Worm (Caenorhabditis elegans) whole organism, young adult: ENCODE measurements around the gene T14B4.8.

ENCODE experiments used
- B0261.1 ChIP-seq: sonication (generic microtip); optimal IDR thresholded peaks from 2 replicates; lab custom pipeline; 2016; ENCODE audit warnings: mild to moderate bottlenecking, missing genetic modification characterization, moderate library complexity, missing compliant biosample characterization
- D2030.7 ChIP-seq: fragments of 200-800 bp; sonication (Bioruptor generic); IDR thresholded peaks from 2 replicates; pipeline ENCODE4 v1.3.6; 2022; ENCODE audit warnings: missing genetic modification reagents, missing genetic modification characterization, missing compliant biosample characterization
- F10E7.11 ChIP-seq: sonication (generic microtip); optimal IDR thresholded peaks from 2 replicates; lab custom pipeline; 2017; ENCODE audit warnings: mild to moderate bottlenecking, missing genetic modification characterization, moderate library complexity, missing compliant biosample characterization
- F23B12.7 ChIP-seq: sonication (generic microtip); optimal IDR thresholded peaks from 2 replicates; lab custom pipeline; 2017; ENCODE audit warnings: missing genetic modification characterization, mild to moderate bottlenecking, missing compliant biosample characterization, antibody characterized with exemption, moderate library complexity; ENCODE audit not compliant: insufficient read depth
- F33H1.4 ChIP-seq: fragments of 200-800 bp; sonication (Bioruptor generic); IDR thresholded peaks from 2 replicates; pipeline ENCODE4 v1.3.6; 2022; ENCODE audit warnings: missing genetic modification reagents, missing genetic modification characterization, missing compliant biosample characterization
- F39B2.1 ChIP-seq: fragments of 200-800 bp; sonication (Bioruptor generic); IDR thresholded peaks from 2 replicates; pipeline ENCODE4 v1.3.6; 2022; ENCODE audit warnings: missing genetic modification reagents, missing genetic modification characterization, missing compliant biosample characterization
- K12H6.12 ChIP-seq: fragments of 200-800 bp; sonication (Bioruptor generic); optimal IDR thresholded peaks from 2 replicates; lab custom pipeline; 2018; ENCODE audit warnings: mild to moderate bottlenecking, missing genetic modification characterization, missing compliant biosample characterization
- T07F8.4 ChIP-seq: sonication (generic microtip); optimal IDR thresholded peaks from 2 replicates; lab custom pipeline; 2016; ENCODE audit warnings: mild to moderate bottlenecking, missing genetic modification characterization, moderate library complexity, missing compliant biosample characterization
- Y53G8AR.9 ChIP-seq: fragments of 200-800 bp; sonication (Bioruptor generic); conservative IDR thresholded peaks from 2 replicates; pipeline ENCODE4 v1.3.6; 2022; ENCODE audit warnings: missing genetic modification reagents, missing genetic modification characterization, missing compliant biosample characterization
- ZK185.1 ChIP-seq: sonication (generic microtip); optimal IDR thresholded peaks from 2 replicates; lab custom pipeline; 2016; ENCODE audit warnings: mild to moderate bottlenecking, missing genetic modification characterization, missing compliant biosample characterization; ENCODE audit not compliant: poor library complexity, severe bottlenecking
- ama-1 ChIP-seq, 3 experiments: fragments of 150-350 bp in 1 of 3; sonication (generic microtip) in 2 of 3; optimal IDR thresholded peaks; 2 replicates each; lab custom pipeline; 2014 to 2018; ENCODE audit warnings: missing biosample characterization in 2 of 3, missing genetic modification characterization in 2 of 3, missing genetic modification reagents in 2 of 3
- attf-5 ChIP-seq: fragments of 200-800 bp; sonication (Bioruptor generic); optimal IDR thresholded peaks from 2 replicates; lab custom pipeline; 2018; ENCODE audit warnings: mild to moderate bottlenecking, missing genetic modification characterization, missing compliant biosample characterization
- bed-2 ChIP-seq: fragments of 200-800 bp; sonication (Bioruptor generic); IDR thresholded peaks from 2 replicates; pipeline ENCODE4 v1.3.6; 2022; ENCODE audit warnings: missing genetic modification reagents, missing genetic modification characterization, missing compliant biosample characterization
- cebp-1 ChIP-seq, 2 experiments: fragments of 200-800 bp in 1 of 2; sonication (Bioruptor generic) in 1 of 2; sonication (generic microtip) in 1 of 2; IDR thresholded peaks in 1 of 2; optimal IDR thresholded peaks in 1 of 2; 2 replicates each; pipeline versions ENCODE4 v1.3.6 to Lab custom; 2017 to 2022; ENCODE audit warnings: missing compliant biosample characterization in 2 of 2, missing genetic modification characterization in 2 of 2, mild to moderate bottlenecking in 1 of 2, missing genetic modification reagents in 1 of 2, moderate library complexity in 1 of 2
- ceh-27 ChIP-seq: fragments of 200-800 bp; sonication (Bioruptor generic); optimal IDR thresholded peaks from 2 replicates; lab custom pipeline; 2018; ENCODE audit warnings: mild to moderate bottlenecking, missing genetic modification characterization, moderate library complexity, missing compliant biosample characterization
- ceh-91 ChIP-seq: fragments of 200-800 bp; sonication (Bioruptor generic); IDR thresholded peaks from 2 replicates; pipeline ENCODE4 v1.3.6; 2022; ENCODE audit warnings: missing genetic modification reagents, missing genetic modification characterization, missing compliant biosample characterization
- die-1 ChIP-seq: sonication (generic microtip); optimal IDR thresholded peaks from 2 replicates; lab custom pipeline; 2016; ENCODE audit warnings: missing genotype, mild to moderate bottlenecking, missing genetic modification characterization, missing compliant biosample characterization
- dox-1 ChIP-seq: fragments of 200-800 bp; sonication (Bioruptor generic); IDR thresholded peaks from 2 replicates; pipeline ENCODE4 v1.3.6; 2022; ENCODE audit warnings: missing genetic modification reagents, missing genetic modification characterization, missing compliant biosample characterization
- dpl-1 ChIP-seq: fragments of 150-350 bp; optimal IDR thresholded peaks from 2 replicates; lab custom pipeline; 2014; ENCODE audit warnings: missing biosample characterization, missing genetic modification reagents, missing genetic modification characterization
- efl-1 ChIP-seq: fragments of 150-350 bp; optimal IDR thresholded peaks from 2 replicates; lab custom pipeline; 2014; ENCODE audit warnings: missing biosample characterization, missing genetic modification reagents, missing genetic modification characterization
- egl-44 ChIP-seq: fragments of 200-800 bp; sonication (Bioruptor generic); IDR thresholded peaks from 2 replicates; pipeline ENCODE4 v1.3.6; 2022; ENCODE audit warnings: missing genetic modification reagents, missing genetic modification characterization, missing compliant biosample characterization
- ekl-4 ChIP-seq: fragments of 200-800 bp; sonication (Bioruptor generic); IDR thresholded peaks from 2 replicates; pipeline ENCODE4 v1.3.6; 2022; ENCODE audit warnings: missing genetic modification reagents, missing genetic modification characterization, missing compliant biosample characterization
- gei-17 ChIP-seq: fragments of 200-800 bp; sonication (Bioruptor generic); optimal IDR thresholded peaks from 2 replicates; lab custom pipeline; 2018; ENCODE audit warnings: mild to moderate bottlenecking, missing genetic modification characterization, missing compliant biosample characterization
- hlh-12 ChIP-seq: sonication (generic microtip); optimal IDR thresholded peaks from 2 replicates; lab custom pipeline; 2016; ENCODE audit warnings: missing genetic modification characterization, missing compliant biosample characterization
- hmg-1.2 ChIP-seq: fragments of 200-800 bp; sonication (Bioruptor generic); IDR thresholded peaks from 2 replicates; pipeline ENCODE4 v1.3.6; 2022; ENCODE audit warnings: missing genetic modification reagents, missing genetic modification characterization, missing compliant biosample characterization
- hmg-20 ChIP-seq: fragments of 200-800 bp; sonication (Bioruptor generic); IDR thresholded peaks from 2 replicates; pipeline ENCODE4 v1.3.6; 2022; ENCODE audit warnings: missing genetic modification reagents, missing genetic modification characterization, missing compliant biosample characterization
- hsf-1 ChIP-seq: fragments of 200-800 bp; sonication (Bioruptor generic); IDR thresholded peaks from 2 replicates; pipeline ENCODE4 v1.3.6; 2022; ENCODE audit warnings: missing genetic modification reagents, missing genetic modification characterization, missing compliant biosample characterization
- lin-26 ChIP-seq: fragments of 200-800 bp; sonication (Bioruptor generic); IDR thresholded peaks from 2 replicates; pipeline ENCODE4 v1.3.6; 2022; ENCODE audit warnings: missing genetic modification reagents, missing genetic modification characterization, missing compliant biosample characterization
- lsl-1 ChIP-seq: fragments of 200-800 bp; sonication (Bioruptor generic); optimal IDR thresholded peaks from 2 replicates; lab custom pipeline; 2018; ENCODE audit warnings: mild to moderate bottlenecking, missing genetic modification characterization, moderate library complexity, missing compliant biosample characterization
- madf-10 ChIP-seq: sonication (generic microtip); optimal IDR thresholded peaks from 2 replicates; lab custom pipeline; 2016; ENCODE audit warnings: mild to moderate bottlenecking, missing genetic modification characterization, missing compliant biosample characterization
- madf-6 ChIP-seq: fragments of 200-800 bp; sonication (Bioruptor generic); IDR thresholded peaks from 2 replicates; pipeline ENCODE4 v1.3.6; 2022; ENCODE audit warnings: missing genetic modification reagents, missing genetic modification characterization, missing compliant biosample characterization
- madf-8 ChIP-seq: fragments of 200-800 bp; sonication (Bioruptor generic); conservative IDR thresholded peaks from 2 replicates; pipeline ENCODE4 v1.3.6; 2022; ENCODE audit warnings: missing genetic modification reagents, missing genetic modification characterization, missing compliant biosample characterization
- mcd-1 ChIP-seq: fragments of 200-800 bp; sonication (Bioruptor generic); IDR thresholded peaks from 2 replicates; pipeline ENCODE4 v1.3.6; 2022; ENCODE audit warnings: missing genetic modification reagents, missing genetic modification characterization, missing compliant biosample characterization
- pbrm-1 ChIP-seq: fragments of 200-800 bp; sonication (Bioruptor generic); IDR thresholded peaks from 2 replicates; pipeline ENCODE4 v1.3.6; 2022; ENCODE audit warnings: missing genetic modification reagents, missing genetic modification characterization, missing compliant biosample characterization
- rcor-1 ChIP-seq: fragments of 200-800 bp; sonication (Bioruptor generic); IDR thresholded peaks from 2 replicates; pipeline ENCODE4 v1.3.6; 2022; ENCODE audit warnings: missing genetic modification reagents, missing genetic modification characterization, missing compliant biosample characterization
- rec-8 ChIP-seq, 2 experiments: sonication (generic microtip); optimal IDR thresholded peaks; 2 replicates each; lab custom pipeline; 2016; ENCODE audit warnings: mild to moderate bottlenecking in 2 of 2, missing genetic modification characterization in 2 of 2, missing genetic modification reagents in 2 of 2, missing genotype in 2 of 2, missing biosample characterization in 1 of 2, missing compliant biosample characterization in 1 of 2, moderate library complexity in 1 of 2
- tbp1 ChIP-seq: fragments of 200-800 bp; sonication (Bioruptor generic); optimal IDR thresholded peaks from 2 replicates; lab custom pipeline; 2018; ENCODE audit warnings: mild to moderate bottlenecking, missing genetic modification characterization, missing compliant biosample characterization
- unc-130 ChIP-seq: sonication (generic microtip); optimal IDR thresholded peaks from 2 replicates; lab custom pipeline; 2016; ENCODE audit warnings: missing genetic modification reagents, missing genetic modification characterization, missing compliant biosample characterization
- xnd-1 ChIP-seq: sonication (generic microtip); optimal IDR thresholded peaks from 2 replicates; lab custom pipeline; 2016; ENCODE audit warnings: missing genotype, missing genetic modification reagents, missing genetic modification characterization, missing compliant biosample characterization
- ztf-18 ChIP-seq: sonication (generic microtip); optimal IDR thresholded peaks from 2 replicates; lab custom pipeline; 2016; ENCODE audit warnings: missing genotype, mild to moderate bottlenecking, missing genetic modification characterization, missing compliant biosample characterization
- ztf-22 ChIP-seq: fragments of 200-800 bp; sonication (Bioruptor generic); optimal IDR thresholded peaks from 2 replicates; lab custom pipeline; 2018; ENCODE audit warnings: mild to moderate bottlenecking, missing genetic modification characterization, moderate library complexity, missing compliant biosample characterization
- ztf-25 ChIP-seq: fragments of 200-800 bp; sonication (Bioruptor generic); IDR thresholded peaks from 2 replicates; pipeline ENCODE4 v1.3.6; 2022; ENCODE audit warnings: missing genetic modification reagents, missing genetic modification characterization, missing compliant biosample characterization

Gene T14B4.8

DNA sequence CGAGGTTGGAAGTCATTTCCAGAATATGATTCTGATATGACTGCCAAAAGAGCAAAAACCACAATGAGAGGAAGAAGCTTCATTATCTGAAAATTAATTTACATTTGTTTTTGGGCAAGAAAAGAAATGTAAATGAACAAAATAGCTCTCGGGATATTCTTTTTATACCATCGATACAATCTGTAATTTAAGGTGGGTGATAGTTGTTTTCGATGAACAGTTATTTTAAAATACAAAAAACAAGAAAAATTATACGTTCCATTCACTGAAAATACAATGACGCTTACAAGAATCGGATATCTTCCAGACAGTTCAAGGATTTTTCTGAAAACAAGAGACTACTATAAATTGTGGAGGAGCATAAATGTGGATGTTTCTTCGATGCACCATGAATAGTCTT lies 15.5 kb upstream of the T14B4.8 start, which contains the start of gene ins-15:
ins-15 (minus strand) TSS at position 101 of the 400 bp plus-strand sequence.
- TF ChIP-seq F33H1.4 (GFP tag; lab: Robert Waterston, UW) (no peak), ztf-22 (GFP tag; lab: Kevin White, UChicago) (no peak), lsl-1 (GFP tag; lab: Kevin White, UChicago) (no peak), gei-17 (GFP tag; lab: Kevin White, UChicago) (no peak), pbrm-1 (GFP tag; lab: Robert Waterston, UW) (no peak), ztf-25 (GFP tag; lab: Robert Waterston, UW) (no peak), K12H6.12 (tag; lab: Kevin White, UChicago) (no peak), F10E7.11 (no peak), xnd-1 (tag; lab: Kevin White, UChicago) (no peak), ama-1 (optimal IDR thresholded peaks at IDR 0.05; lab: Kevin White, UChicago) (no peak), ama-1 (GFP tag; optimal IDR thresholded peaks at IDR 0.05; lab: Kevin White, UChicago) (no peak), ceh-27 (GFP tag; lab: Kevin White, UChicago) (no peak), Y53G8AR.9 (GFP tag; lab: Robert Waterston, UW) (no peak)
- TF ChIP-seq, all 124 proteins: peak for 0

- TF ChIP-seq B0261.1 (tag; lab: Kevin White, UChicago), result no peak
- TF ChIP-seq dpl-1 (GFP tag; lab: Kevin White, UChicago), result no peak
- TF ChIP-seq hsf-1, result no peak
- no peak for TF ChIP-seq F23B12.7 (tag; lab: Kevin White, UChicago)
- TF ChIP-seq mcd-1 (GFP tag; lab: Robert Waterston, UW), result no peak
- TF ChIP-seq hlh-12 (tag; lab: Kevin White, UChicago), result no peak
Observed at ce11 chrII:6742614-6743013, 13.4 kb upstream of the T14B4.8 start, which contains the start of gene F41G3.6. Gene F41G3.6 (plus strand): TSS chrII:6742914.

- TF ChIP-seq bed-2 (GFP tag; lab: Robert Waterston, UW) (peak; percentile 64; the same call in 1 of the 2 replicates), T07F8.4 (tag; lab: Kevin White, UChicago) (no peak), ZK185.1 (tag; lab: Kevin White, UChicago) (peak; percentile 48), cebp-1 (GFP tag; IDR thresholded peaks at IDR 0.05; lab: Robert Waterston, UW) (0 out of 2 replicates have a peak, but pooled peaks have one; percentile 14), cebp-1 (tag; optimal IDR thresholded peaks at IDR 0.05; lab: Kevin White, UChicago) (no peak), attf-5 (GFP tag; lab: Kevin White, UChicago) (peak; percentile 87), unc-130 (GFP tag; lab: Kevin White, UChicago) (peak; percentile 71), hmg-20 (GFP tag; lab: Robert Waterston, UW) (no peak), D2030.7 (GFP tag; lab: Robert Waterston, UW) (peak; percentile 69; the same call in 1 of the 2 replicates), madf-10 (tag; lab: Kevin White, UChicago) (peak; percentile 50), dpl-1 (GFP tag; lab: Kevin White, UChicago) (peak; percentile 37), ekl-4 (GFP tag; lab: Robert Waterston, UW) (no peak), rcor-1 (no peak), F23B12.7 (tag; lab: Kevin White, UChicago) (peak; percentile 86), F39B2.1 (GFP tag; lab: Robert Waterston, UW) (no peak), lin-26 (GFP tag; lab: Robert Waterston, UW) (0 out of 2 replicates have a peak, but pooled peaks have one; percentile 51), dox-1 (GFP tag; lab: Robert Waterston, UW) (peak; percentile 57), hmg-1.2 (GFP tag; lab: Robert Waterston, UW) (peak; percentile 41; the same call in 1 of the 2 replicates), rec-8 (tag; optimal IDR thresholded peaks at IDR 0.05; lab: Kevin White, UChicago) (peak in 1 of 2 experiments; percentile 39), die-1 (tag; lab: Kevin White, UChicago) (peak; percentile 19), ceh-91 (GFP tag; lab: Robert Waterston, UW) (no peak), madf-8 (peak; percentile 36; the same call in 1 of the 2 replicates), ztf-18 (peak; percentile 33), ceh-27 (GFP tag; lab: Kevin White, UChicago) (peak; percentile 60), egl-44 (GFP tag; lab: Robert Waterston, UW) (0 out of 2 replicates have a peak, but pooled peaks have one; percentile 20), lsl-1 (GFP tag; lab: Kevin White, UChicago) (peak; percentile 34), madf-6 (GFP tag; lab: Robert Waterston, UW) (0 out of 2 replicates have a peak, but pooled peaks have one; percentile 16), tbp1 (GFP tag; lab: Kevin White, UChicago) (peak; percentile 55), xnd-1 (tag; lab: Kevin White, UChicago) (no peak), efl-1 (peak; percentile 65)
Observed at ce11 chrII:6741428-6741827, 12.2 kb upstream of the T14B4.8 start, which contains the start of gene exos-8. Gene exos-8 (plus strand): TSS chrII:6741691.
